Worm (Caenorhabditis elegans) whole organism, mixed stage, embryonic: ENCODE results near the gene ifa-3.

Experiments
- M03D4.4 ChIP-seq: sonication (generic microtip); optimal IDR thresholded peaks from 2 replicates; lab custom pipeline; 2017; ENCODE audit warnings: mild to moderate bottlenecking, missing genetic modification characterization, missing compliant biosample characterization
- bed-3 ChIP-seq: fragments of 200-800 bp; sonication (Bioruptor generic); optimal IDR thresholded peaks from 3 replicates; lab custom pipeline; 2018; ENCODE audit warnings: mild to moderate bottlenecking, missing genetic modification characterization, moderate library complexity, missing compliant biosample characterization
- blmp-1 ChIP-seq: fragments of 150-350 bp; optimal IDR thresholded peaks from 2 replicates; lab custom pipeline; 2014; ENCODE audit warnings: missing biosample characterization, missing genetic modification characterization
- ceh-39 ChIP-seq: fragments of 150-350 bp; optimal IDR thresholded peaks from 2 replicates; lab custom pipeline; 2014; ENCODE audit warnings: missing biosample characterization, missing genetic modification characterization
- ceh-43 ChIP-seq: fragments of 200-800 bp; sonication (Bioruptor generic); optimal IDR thresholded peaks from 2 replicates; lab custom pipeline; 2018; ENCODE audit warnings: mild to moderate bottlenecking, missing genetic modification characterization, moderate library complexity, missing compliant biosample characterization
- ceh-83 ChIP-seq: fragments of 200-800 bp; sonication (Bioruptor generic); optimal IDR thresholded peaks from 2 replicates; lab custom pipeline; 2018; ENCODE audit warnings: mild to moderate bottlenecking, missing genetic modification characterization, missing compliant biosample characterization
- ces-1 ChIP-seq: fragments of 150-350 bp; optimal IDR thresholded peaks from 2 replicates; lab custom pipeline; 2014; ENCODE audit warnings: missing biosample characterization, missing genetic modification reagents, missing genetic modification characterization
- drap-1 ChIP-seq: fragments of 200-800 bp; sonication (Bioruptor generic); optimal IDR thresholded peaks from 3 replicates; lab custom pipeline; 2018; ENCODE audit warnings: mild to moderate bottlenecking, missing genetic modification characterization, missing compliant biosample characterization
- elt-1 ChIP-seq: sonication (generic microtip); optimal IDR thresholded peaks from 2 replicates; lab custom pipeline; 2017; ENCODE audit warnings: missing genetic modification characterization, mild to moderate bottlenecking, missing compliant biosample characterization, antibody characterized with exemption, moderate library complexity, borderline replicate concordance; ENCODE audit not compliant: insufficient read depth
- elt-3 ChIP-seq: fragments of 150-350 bp; optimal IDR thresholded peaks from 2 replicates; lab custom pipeline; 2014; ENCODE audit warnings: missing biosample characterization, missing genetic modification characterization
- flh-1 ChIP-seq: fragments of 200-800 bp; sonication (Bioruptor generic); optimal IDR thresholded peaks from 2 replicates; lab custom pipeline; 2018; ENCODE audit warnings: mild to moderate bottlenecking, missing genetic modification characterization, moderate library complexity, missing compliant biosample characterization
- ham-2 ChIP-seq: fragments of 200-800 bp; sonication (Bioruptor generic); optimal IDR thresholded peaks from 2 replicates; lab custom pipeline; 2018; ENCODE audit warnings: mild to moderate bottlenecking, missing genetic modification characterization, missing compliant biosample characterization
- lin-13 ChIP-seq: fragments of 150-350 bp; optimal IDR thresholded peaks from 2 replicates; lab custom pipeline; 2014; ENCODE audit warnings: missing biosample characterization, missing genetic modification characterization
- lin-32 ChIP-seq: fragments of 200-800 bp; sonication (Bioruptor generic); optimal IDR thresholded peaks from 2 replicates; lab custom pipeline; 2018; ENCODE audit warnings: mild to moderate bottlenecking, missing genetic modification characterization, missing compliant biosample characterization
- lsy-2 ChIP-seq: fragments of 150-350 bp; optimal IDR thresholded peaks from 2 replicates; lab custom pipeline; 2014; ENCODE audit warnings: missing biosample characterization, missing genetic modification characterization
- mab-5 ChIP-seq: fragments of 150-350 bp; optimal IDR thresholded peaks from 2 replicates; lab custom pipeline; 2014; ENCODE audit warnings: missing biosample characterization, missing genetic modification characterization
- mep-1 ChIP-seq: fragments of 150-350 bp; optimal IDR thresholded peaks from 2 replicates; lab custom pipeline; 2017; ENCODE audit warnings: missing biosample characterization, missing genetic modification reagents, missing genetic modification characterization, inconsistent platforms
- mls-2 ChIP-seq: sonication (generic microtip); optimal IDR thresholded peaks from 2 replicates; lab custom pipeline; 2016; ENCODE audit warnings: mild to moderate bottlenecking, missing genetic modification characterization, moderate library complexity, missing compliant biosample characterization
- nhr-12 ChIP-seq: fragments of 150-350 bp; optimal IDR thresholded peaks from 2 replicates; lab custom pipeline; 2014; ENCODE audit warnings: missing biosample characterization, missing genetic modification characterization
- nhr-2 ChIP-seq: fragments of 150-350 bp; optimal IDR thresholded peaks from 2 replicates; lab custom pipeline; 2014; ENCODE audit warnings: missing biosample characterization, missing genetic modification characterization
- nhr-237 ChIP-seq: fragments of 150-350 bp; optimal IDR thresholded peaks from 2 replicates; lab custom pipeline; 2014; ENCODE audit warnings: missing biosample characterization, missing genetic modification characterization
- nhr-28 ChIP-seq: fragments of 150-350 bp; optimal IDR thresholded peaks from 2 replicates; lab custom pipeline; 2014; ENCODE audit warnings: missing biosample characterization, missing genetic modification characterization
- nhr-76 ChIP-seq: sonication (generic microtip); optimal IDR thresholded peaks from 2 replicates; lab custom pipeline; 2017; ENCODE audit warnings: missing biosample characterization, missing genetic modification characterization
- pha-4 ChIP-seq: fragments of 150-350 bp; optimal IDR thresholded peaks from 2 replicates; lab custom pipeline; 2018; ENCODE audit warnings: missing biosample characterization, missing genetic modification reagents, missing genetic modification characterization
- sem-2 ChIP-seq: fragments of 200-800 bp; sonication (Bioruptor generic); optimal IDR thresholded peaks from 2 replicates; lab custom pipeline; 2018; ENCODE audit warnings: mild to moderate bottlenecking, missing genetic modification characterization, missing compliant biosample characterization
- snpc-4 ChIP-seq: fragments of 150-350 bp; optimal IDR thresholded peaks from 2 replicates; lab custom pipeline; 2014; ENCODE audit warnings: missing biosample characterization, missing genetic modification characterization
- sptf-1 ChIP-seq: sonication (generic microtip); optimal IDR thresholded peaks from 2 replicates; lab custom pipeline; 2017; ENCODE audit warnings: mild to moderate bottlenecking, missing genetic modification characterization, moderate library complexity, missing compliant biosample characterization
- tbx-8 ChIP-seq: fragments of 200-800 bp; sonication (Bioruptor generic); optimal IDR thresholded peaks from 2 replicates; lab custom pipeline; 2018; ENCODE audit warnings: mild to moderate bottlenecking, missing genetic modification characterization, moderate library complexity, missing compliant biosample characterization
- unc-120 ChIP-seq: sonication (generic microtip); optimal IDR thresholded peaks from 2 replicates; lab custom pipeline; 2017; ENCODE audit warnings: missing genetic modification characterization, missing compliant biosample characterization; ENCODE audit not compliant: poor library complexity, severe bottlenecking
- unc-39 ChIP-seq: fragments of 150-350 bp; optimal IDR thresholded peaks from 2 replicates; lab custom pipeline; 2014; ENCODE audit warnings: missing biosample characterization, missing genetic modification characterization
- unc-62 ChIP-seq: fragments of 150-350 bp; optimal IDR thresholded peaks from 2 replicates; lab custom pipeline; 2014; ENCODE audit warnings: missing biosample characterization, missing genetic modification reagents, missing genetic modification characterization
- zip-8 ChIP-seq: fragments of 150-350 bp; optimal IDR thresholded peaks from 2 replicates; lab custom pipeline; 2014; ENCODE audit warnings: missing biosample characterization, missing genetic modification characterization
- ztf-11 ChIP-seq: fragments of 150-350 bp; optimal IDR thresholded peaks from 2 replicates; lab custom pipeline; 2014; ENCODE audit warnings: missing biosample characterization, missing genetic modification characterization

ifa-3 gene

DNA sequence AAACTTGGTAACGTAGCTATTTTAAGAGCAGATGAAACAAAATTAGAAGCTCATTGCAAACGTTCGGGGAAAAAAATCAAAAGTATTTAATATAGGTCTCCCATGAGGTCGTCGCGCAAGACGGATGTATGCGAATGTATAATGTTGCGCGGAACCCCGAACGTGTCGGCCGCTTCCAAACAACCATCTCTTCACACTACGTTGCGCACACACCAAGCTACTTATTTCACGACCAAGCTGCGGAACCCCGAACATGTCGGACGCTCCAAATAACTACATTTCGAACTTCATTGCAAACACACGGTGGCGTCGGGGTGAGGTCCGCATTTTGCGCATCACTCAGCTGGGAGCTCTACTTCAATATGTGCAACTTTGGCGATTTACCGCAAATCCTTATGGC, 11.4 kb downstream of the ifa-3 start:
- TF ChIP-seq sem-2 (GFP tag; lab: Kevin White, UChicago) (no peak), snpc-4 (tag; lab: Kevin White, UChicago) (no peak), flh-1 (GFP tag; lab: Kevin White, UChicago) (no peak), sptf-1 (no peak), elt-3 (tag; lab: Kevin White, UChicago) (no peak), lsy-2 (no peak), drap-1 (GFP tag; lab: Kevin White, UChicago) (no peak), blmp-1 (tag; lab: Kevin White, UChicago) (no peak), elt-1 (tag; lab: Kevin White, UChicago) (no peak), unc-120 (tag; lab: Kevin White, UChicago) (no peak), ham-2 (GFP tag; lab: Kevin White, UChicago) (no peak)

DNA sequence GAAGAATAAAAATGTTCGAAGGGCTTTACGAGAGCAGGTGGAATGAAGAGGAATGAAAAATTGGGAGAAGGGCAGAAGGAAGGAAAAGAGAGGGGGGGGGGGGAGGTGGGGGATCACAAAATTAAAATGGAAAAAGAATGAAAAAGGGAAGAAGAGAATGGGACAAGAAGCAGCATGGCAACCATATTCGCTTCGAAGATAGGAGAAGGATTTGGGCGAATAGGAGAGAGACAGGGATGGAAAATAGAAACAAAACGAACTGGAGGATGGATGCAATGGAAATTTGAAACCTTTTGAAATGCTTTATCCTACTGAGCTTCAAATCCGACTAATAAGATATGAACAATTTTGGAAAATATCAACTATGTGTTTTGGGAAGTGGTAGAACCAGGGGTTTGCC, 19.2 kb downstream of the ifa-3 start, which contains the start of gene W10G6.6:
Gene W10G6.6, minus strand, starts transcription at position 101 of the 400 bp plus-strand sequence.
- TF ChIP-seq drap-1 (GFP tag; lab: Kevin White, UChicago) (no peak), unc-120 (tag; lab: Kevin White, UChicago) (no peak), snpc-4 (tag; lab: Kevin White, UChicago) (no peak), elt-1 (tag; lab: Kevin White, UChicago) (no peak), mab-5 (tag; lab: Kevin White, UChicago) (no peak), M03D4.4 (tag; lab: Kevin White, UChicago) (no peak), lin-13 (tag; lab: Kevin White, UChicago) (no peak), nhr-76 (no peak), nhr-237 (no peak), ztf-11 (tag; lab: Kevin White, UChicago) (no peak), pha-4 (tag; lab: Kevin White, UChicago) (no peak), ceh-39 (tag; lab: Kevin White, UChicago) (no peak), ceh-43 (GFP tag; lab: Kevin White, UChicago) (no peak), elt-3 (tag; lab: Kevin White, UChicago) (no peak), ces-1 (GFP tag; lab: Kevin White, UChicago) (no peak), lsy-2 (no peak), unc-62 (GFP tag; lab: Kevin White, UChicago) (no peak), flh-1 (GFP tag; lab: Kevin White, UChicago) (no peak)

DNA sequence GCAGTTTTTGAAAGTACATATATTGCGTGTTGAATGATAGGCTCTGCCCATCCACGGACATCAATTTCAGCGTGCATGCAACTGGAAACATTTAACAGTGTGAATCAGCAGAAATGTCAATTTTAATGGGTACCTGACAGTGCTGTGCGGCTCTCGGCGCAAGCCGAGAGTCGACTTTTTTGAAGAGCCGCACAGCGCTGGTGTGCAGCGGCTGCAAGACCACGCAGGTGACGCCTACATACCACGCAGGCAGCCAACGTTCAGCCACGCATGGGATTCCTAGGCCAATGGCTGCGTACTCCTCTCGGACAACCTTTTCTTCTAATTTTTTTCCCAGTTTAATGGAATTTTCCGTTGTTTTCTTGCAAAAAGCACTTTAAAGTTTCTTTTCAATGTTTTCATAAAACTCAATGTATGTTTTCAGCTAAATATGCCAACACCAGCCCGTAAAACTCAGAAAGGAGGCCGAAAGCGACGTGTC, 25.1 kb downstream of the ifa-3 start, which contains the start of gene W10G6.1:
Gene W10G6.1, plus strand, starts transcription at position 431 of the 481 bp plus-strand sequence.
- TF ChIP-seq lsy-2 = no peak
- TF ChIP-seq ham-2 (GFP tag; lab: Kevin White, UChicago) = no peak
- no peak for TF ChIP-seq nhr-76
- TF ChIP-seq nhr-12 (tag; lab: Kevin White, UChicago) = no peak
- no peak for TF ChIP-seq bed-3 (GFP tag; lab: Kevin White, UChicago)
- TF ChIP-seq mab-5 (tag; lab: Kevin White, UChicago) = no peak
- no peak for TF ChIP-seq ces-1 (GFP tag; lab: Kevin White, UChicago)
- TF ChIP-seq sem-2 (GFP tag; lab: Kevin White, UChicago) = no peak
- no peak for TF ChIP-seq nhr-28
- no peak for TF ChIP-seq drap-1 (GFP tag; lab: Kevin White, UChicago)
- TF ChIP-seq elt-1 (tag; lab: Kevin White, UChicago) = no peak
- no peak for TF ChIP-seq elt-3 (tag; lab: Kevin White, UChicago)
- no peak for TF ChIP-seq blmp-1 (tag; lab: Kevin White, UChicago)
- TF ChIP-seq ceh-83 (GFP tag; lab: Kevin White, UChicago) = no peak
- no peak for TF ChIP-seq lin-13 (tag; lab: Kevin White, UChicago)
- TF ChIP-seq mls-2 (tag; lab: Kevin White, UChicago) = no peak
- no peak for TF ChIP-seq ceh-39 (tag; lab: Kevin White, UChicago)
- no peak for TF ChIP-seq lin-32 (GFP tag; lab: Kevin White, UChicago)
- no peak for TF ChIP-seq M03D4.4 (tag; lab: Kevin White, UChicago)
- TF ChIP-seq zip-8 (tag; lab: Kevin White, UChicago) = no peak
- TF ChIP-seq, all 35 proteins: peak for 0

DNA sequence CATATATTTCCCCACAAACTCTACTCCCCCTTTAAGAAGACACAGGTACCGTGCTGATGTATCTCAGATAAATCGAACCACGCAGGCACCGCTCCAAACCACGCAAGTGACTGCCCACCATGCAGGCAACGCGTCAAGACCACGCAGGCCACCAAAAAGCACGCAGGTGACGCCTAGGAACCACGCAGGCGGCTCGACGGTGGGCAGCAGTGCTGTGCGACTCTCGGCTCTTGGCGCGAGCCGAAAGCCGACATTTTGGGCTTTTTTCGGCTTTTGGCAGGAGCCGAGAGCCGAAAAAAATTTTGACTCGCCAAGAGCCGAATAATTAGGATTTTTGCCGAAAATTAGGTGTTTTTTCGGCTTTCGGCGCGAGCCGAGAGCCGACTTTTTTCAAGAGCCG, 26.7 kb downstream of the ifa-3 start:
- TF ChIP-seq unc-39 (tag; lab: Kevin White, UChicago) (no peak), nhr-237 (no peak), lin-32 (GFP tag; lab: Kevin White, UChicago) (no peak), sem-2 (GFP tag; lab: Kevin White, UChicago) (no peak), ces-1 (GFP tag; lab: Kevin White, UChicago) (no peak), mls-2 (tag; lab: Kevin White, UChicago) (no peak), mab-5 (tag; lab: Kevin White, UChicago) (no peak), elt-3 (tag; lab: Kevin White, UChicago) (no peak), zip-8 (tag; lab: Kevin White, UChicago) (no peak), nhr-28 (no peak), nhr-2 (tag; lab: Kevin White, UChicago) (no peak), nhr-12 (tag; lab: Kevin White, UChicago) (no peak), tbx-8 (no peak), ceh-83 (GFP tag; lab: Kevin White, UChicago) (no peak), elt-1 (tag; lab: Kevin White, UChicago) (no peak), mep-1 (tag; lab: Kevin White, UChicago) (no peak), sptf-1 (no peak), ceh-43 (GFP tag; lab: Kevin White, UChicago) (no peak), pha-4 (tag; lab: Kevin White, UChicago) (no peak)
